Worm (Caenorhabditis elegans): ENCODE results near the gene C07A4.2.

DNA sequence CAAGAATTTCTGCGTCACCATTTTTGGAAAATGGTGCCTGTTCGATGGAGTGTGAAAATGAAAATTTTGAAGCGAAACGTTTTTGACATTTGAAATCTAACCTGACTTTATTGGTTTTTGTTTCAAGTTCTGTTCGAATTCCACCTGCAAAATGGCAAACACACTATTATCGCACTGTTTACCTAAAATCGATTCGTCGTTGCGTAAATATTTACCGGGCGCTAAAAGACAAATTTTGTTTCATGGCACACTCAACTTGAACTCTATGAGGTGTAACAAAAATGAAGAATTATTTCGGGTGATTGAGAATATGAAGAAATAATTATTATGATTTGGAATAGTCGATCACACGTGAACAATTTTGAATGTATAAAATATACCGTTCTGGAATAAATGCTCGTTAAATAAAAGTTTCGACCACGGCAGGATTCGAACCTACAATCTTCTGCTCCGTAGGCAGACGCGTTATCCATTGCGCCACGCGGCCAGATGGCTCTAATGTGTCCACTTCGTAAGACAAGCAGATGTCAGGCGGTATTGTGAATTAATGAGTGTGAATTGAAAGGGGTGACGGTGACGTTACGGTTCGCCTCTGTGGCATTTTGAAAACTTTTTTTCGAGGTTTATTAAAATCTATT, 23.6 kb upstream of the C07A4.2 start:
- no peak for TF ChIP-seq dao-5 (tag; optimal IDR thresholded peaks at IDR 0.05)
- TF ChIP-seq W03F9.2 (tag; optimal IDR thresholded peaks at IDR 0.05) = peak; percentile 18
- TF ChIP-seq him-1 (tag; optimal IDR thresholded peaks at IDR 0.05) = no peak
